Fruit fly (Drosophila melanogaster) whole organism, embryonic: ENCODE measurements around the gene CG46397.

ENCODE experiments used
- ATbp ChIP-seq: fragments of 200-800 bp; sonication (Bioruptor generic); optimal IDR thresholded peaks from 2 replicates; lab custom pipeline; 2017; ENCODE audit warnings: missing biosample characterization, mild to moderate bottlenecking, missing genetic modification characterization, missing genetic modification reagents
- Ada2b ChIP-seq: fragments of 200-800 bp; sonication (Bioruptor generic); IDR thresholded peaks from 2 replicates; pipeline ENCODE4 v1.3.6; 2022; ENCODE audit warnings: missing biosample characterization, missing genetic modification characterization
- BEAF-32 ChIP-seq: fragments of 200-800 bp; sonication (Bioruptor generic); optimal IDR thresholded peaks from 3 replicates; lab custom pipeline; 2017; ENCODE audit warnings: missing biosample characterization, missing genetic modification characterization, mild to moderate bottlenecking, moderate library complexity, missing genetic modification reagents
- Blimp-1 ChIP-seq: fragments of 200-800 bp; sonication (Bioruptor generic); optimal IDR thresholded peaks from 3 replicates; lab custom pipeline; 2018; ENCODE audit warnings: missing biosample characterization, missing genetic modification characterization, mild to moderate bottlenecking, moderate library complexity, missing genetic modification reagents
- CG10366 ChIP-seq: fragments of 200-800 bp; sonication (Bioruptor generic); IDR thresholded peaks from 2 replicates; pipeline ENCODE4 v1.3.6; 2022; ENCODE audit warnings: missing biosample characterization, missing genetic modification characterization
- CG10979 ChIP-seq: fragments of 200-800 bp; sonication (Bioruptor generic); optimal IDR thresholded peaks from 2 replicates; lab custom pipeline; 2018; ENCODE audit warnings: missing biosample characterization, mild to moderate bottlenecking, missing genetic modification characterization, moderate library complexity
- CG11247 ChIP-seq: fragments of 200-800 bp; sonication (Bioruptor generic); IDR thresholded peaks from 2 replicates; pipeline ENCODE4 v1.3.6; 2022; ENCODE audit warnings: missing biosample characterization, missing genetic modification characterization
- CG12071 ChIP-seq: fragments of 200-800 bp; sonication (Bioruptor generic); optimal IDR thresholded peaks from 3 replicates; lab custom pipeline; 2018; ENCODE audit warnings: missing biosample characterization, mild to moderate bottlenecking, missing genetic modification characterization
- CG12236 ChIP-seq: fragments of 200-800 bp; sonication (Bioruptor generic); optimal IDR thresholded peaks from 2 replicates; lab custom pipeline; 2016; ENCODE audit warnings: missing biosample characterization, missing genetic modification characterization
- CG12769 ChIP-seq: fragments of 200-800 bp; sonication (Bioruptor generic); optimal IDR thresholded peaks from 2 replicates; lab custom pipeline; 2019; ENCODE audit warnings: missing biosample characterization, mild to moderate bottlenecking, missing genetic modification characterization, moderate library complexity
- CG13424 ChIP-seq: fragments of 200-800 bp; sonication (Bioruptor generic); optimal IDR thresholded peaks from 2 replicates; lab custom pipeline; 2019; ENCODE audit warnings: missing biosample characterization, mild to moderate bottlenecking, missing genetic modification characterization, moderate library complexity
- CG15514 ChIP-seq: fragments of 200-800 bp; sonication (Bioruptor generic); optimal IDR thresholded peaks from 3 replicates; lab custom pipeline; 2017; ENCODE audit warnings: missing biosample characterization, missing genetic modification characterization, mild to moderate bottlenecking, moderate library complexity, missing genetic modification reagents
- CG1603 ChIP-seq: fragments of 200-800 bp; sonication (Bioruptor generic); optimal IDR thresholded peaks from 2 replicates; lab custom pipeline; 2019; ENCODE audit warnings: missing biosample characterization, mild to moderate bottlenecking, missing genetic modification characterization, moderate library complexity
- CG17568 ChIP-seq: fragments of 200-800 bp; sonication (Bioruptor generic); optimal IDR thresholded peaks from 2 replicates; lab custom pipeline; 2018; ENCODE audit warnings: missing biosample characterization, mild to moderate bottlenecking, missing genetic modification characterization, moderate library complexity
- CG2712 ChIP-seq: fragments of 200-800 bp; optimal IDR thresholded peaks from 3 replicates; lab custom pipeline; 2019; ENCODE audit warnings: missing biosample characterization, mild to moderate bottlenecking, missing genetic modification characterization, moderate library complexity
- CG4707 ChIP-seq: fragments of 200-800 bp; sonication (Bioruptor generic); optimal IDR thresholded peaks from 2 replicates; lab custom pipeline; 2018; ENCODE audit warnings: missing biosample characterization, mild to moderate bottlenecking, missing genetic modification characterization, moderate library complexity
- CG6689 ChIP-seq: fragments of 200-800 bp; sonication (Bioruptor generic); IDR thresholded peaks from 2 replicates; pipeline ENCODE4 v1.3.6; 2022; ENCODE audit warnings: missing biosample characterization, missing genetic modification characterization
- CG6813 ChIP-seq: fragments of 200-800 bp; sonication (Bioruptor generic); optimal IDR thresholded peaks from 2 replicates; lab custom pipeline; 2017; ENCODE audit warnings: missing biosample characterization, missing genetic modification characterization, mild to moderate bottlenecking, moderate library complexity, missing genetic modification reagents
- CG7987 ChIP-seq: fragments of 200-800 bp; sonication (Bioruptor generic); optimal IDR thresholded peaks from 2 replicates; lab custom pipeline; 2018; ENCODE audit warnings: missing biosample characterization, mild to moderate bottlenecking, missing genetic modification characterization, moderate library complexity
- CG8281 ChIP-seq: fragments of 200-800 bp; sonication (Bioruptor generic); optimal IDR thresholded peaks from 2 replicates; lab custom pipeline; 2018; ENCODE audit warnings: missing biosample characterization, mild to moderate bottlenecking, missing genetic modification characterization, moderate library complexity
- CHES-1-like ChIP-seq: fragments of 200-800 bp; sonication (Bioruptor generic); optimal IDR thresholded peaks from 2 replicates; lab custom pipeline; 2016; ENCODE audit warnings: missing biosample characterization, missing genetic modification characterization
- CrebB ChIP-seq: fragments of 200-800 bp; sonication (Bioruptor generic); optimal IDR thresholded peaks from 3 replicates; lab custom pipeline; 2018; ENCODE audit warnings: missing biosample characterization, mild to moderate bottlenecking, missing genetic modification characterization
- Drgx ChIP-seq: fragments of 200-800 bp; sonication (Bioruptor generic); IDR thresholded peaks from 2 replicates; pipeline ENCODE4 v1.3.6; 2022; ENCODE audit warnings: missing biosample characterization, missing genetic modification characterization
- Eip74EF ChIP-seq, 2 experiments: fragments of 200-800 bp in 1 of 2; fragments of >200 bp in 1 of 2; sonication (Bioruptor generic) in 1 of 2; optimal IDR thresholded peaks; 2 replicates each; lab custom pipeline; 2017 to 2019; ENCODE audit warnings: missing biosample characterization in 2 of 2, missing genetic modification characterization in 2 of 2, mild to moderate bottlenecking in 1 of 2, moderate library complexity in 1 of 2
- Ets65A ChIP-seq: fragments of 200-800 bp; sonication (Bioruptor generic); peaks from one replicate; lab custom pipeline; 2016; ENCODE audit warnings: missing biosample characterization, missing genetic modification characterization
- Fer1 ChIP-seq: fragments of 200-800 bp; sonication (Bioruptor generic); optimal IDR thresholded peaks from 2 replicates; lab custom pipeline; 2017; ENCODE audit warnings: missing biosample characterization, mild to moderate bottlenecking, missing genetic modification characterization
- Fer3 ChIP-seq: fragments of 200-800 bp; sonication (Bioruptor generic); optimal IDR thresholded peaks from 2 replicates; lab custom pipeline; 2018; ENCODE audit warnings: missing biosample characterization, mild to moderate bottlenecking, missing genetic modification characterization, moderate library complexity
- HHEX ChIP-seq: fragments of 200-800 bp; sonication (Bioruptor generic); optimal IDR thresholded peaks from 3 replicates; lab custom pipeline; 2017; ENCODE audit warnings: missing biosample characterization, mild to moderate bottlenecking, missing genetic modification characterization, missing genetic modification reagents
- Hmr ChIP-seq: fragments of 200-800 bp; sonication (Bioruptor generic); optimal IDR thresholded peaks from 3 replicates; lab custom pipeline; 2017; ENCODE audit warnings: mild to moderate bottlenecking, missing biosample characterization, missing genetic modification reagents, missing genetic modification characterization
- Neu2 ChIP-seq: fragments of 200-800 bp; sonication (Bioruptor generic); optimal IDR thresholded peaks from 3 replicates; lab custom pipeline; 2016; ENCODE audit warnings: missing biosample characterization, missing genetic modification characterization, borderline replicate concordance
- PHDP ChIP-seq: fragments of 200-800 bp; sonication (Bioruptor generic); optimal IDR thresholded peaks from 3 replicates; lab custom pipeline; 2018; ENCODE audit warnings: missing biosample characterization, mild to moderate bottlenecking, missing genetic modification characterization, moderate library complexity
- caup ChIP-seq: fragments of 200-800 bp; sonication (Bioruptor generic); optimal IDR thresholded peaks from 3 replicates; lab custom pipeline; 2017; ENCODE audit warnings: missing biosample characterization, mild to moderate bottlenecking, missing genetic modification characterization, moderate library complexity; ENCODE audit not compliant: severe bottlenecking
- dmrt99B ChIP-seq: fragments of 200-800 bp; sonication (Bioruptor generic); optimal IDR thresholded peaks from 2 replicates; lab custom pipeline; 2018; ENCODE audit warnings: missing biosample characterization, mild to moderate bottlenecking, missing genetic modification characterization, moderate library complexity
- exex ChIP-seq: fragments of 200-800 bp; sonication (Bioruptor generic); optimal IDR thresholded peaks from 4 replicates; lab custom pipeline; 2018; ENCODE audit warnings: missing biosample characterization, mild to moderate bottlenecking, missing genetic modification characterization, moderate library complexity
- fd3F ChIP-seq: fragments of 200-800 bp; sonication (Bioruptor generic); optimal IDR thresholded peaks from 2 replicates; lab custom pipeline; 2018; ENCODE audit warnings: missing biosample characterization, mild to moderate bottlenecking, missing genetic modification characterization, moderate library complexity
- fd64A ChIP-seq: fragments of 200-800 bp; sonication (Bioruptor generic); optimal IDR thresholded peaks from 3 replicates; lab custom pipeline; 2018; ENCODE audit warnings: missing biosample characterization, mild to moderate bottlenecking, missing genetic modification characterization
- gem ChIP-seq: fragments of 200-800 bp; sonication (Bioruptor generic); optimal IDR thresholded peaks from 2 replicates; lab custom pipeline; 2019; ENCODE audit warnings: missing biosample characterization, mild to moderate bottlenecking, missing genetic modification characterization, moderate library complexity
- grn ChIP-seq: fragments of 200-800 bp; sonication (Bioruptor generic); optimal IDR thresholded peaks from 3 replicates; lab custom pipeline; 2017; ENCODE audit warnings: missing biosample characterization, missing genetic modification characterization
- ken ChIP-seq: fragments of 200-800 bp; sonication (Bioruptor generic); IDR thresholded peaks from 3 replicates; pipeline ENCODE4 v1.3.6; 2022; ENCODE audit warnings: missing biosample characterization, missing genetic modification characterization
- maf-S ChIP-seq: fragments of 200-800 bp; sonication (Bioruptor generic); optimal IDR thresholded peaks from 2 replicates; lab custom pipeline; 2016; ENCODE audit warnings: missing biosample characterization, missing genetic modification characterization
- mirr ChIP-seq: fragments of 200-800 bp; sonication (Bioruptor generic); optimal IDR thresholded peaks from 3 replicates; lab custom pipeline; 2018; ENCODE audit warnings: missing biosample characterization, mild to moderate bottlenecking, missing genetic modification characterization
- nerfin-1 ChIP-seq: fragments of 200-800 bp; sonication (Bioruptor generic); optimal IDR thresholded peaks from 3 replicates; lab custom pipeline; 2019; ENCODE audit warnings: missing biosample characterization, mild to moderate bottlenecking, missing genetic modification characterization, moderate library complexity
- odd ChIP-seq: fragments of 200-800 bp; sonication (Bioruptor generic); optimal IDR thresholded peaks from 2 replicates; lab custom pipeline; 2017; ENCODE audit warnings: missing biosample characterization, mild to moderate bottlenecking, missing genetic modification characterization
- sc ChIP-seq, 3 experiments: fragments of >200 bp in 2 of 3; fragments of 200-800 bp in 1 of 3; sonication (Bioruptor generic) in 1 of 3; optimal IDR thresholded peaks; 2 replicates in 2 of 3; 3 replicates in 1 of 3; lab custom pipeline; 2017; ENCODE audit warnings: mild to moderate bottlenecking in 1 of 3, missing biosample characterization in 1 of 3, missing genetic modification characterization in 1 of 3, missing genetic modification reagents in 1 of 3
- slp2 ChIP-seq: fragments of 200-800 bp; sonication (Bioruptor generic); optimal IDR thresholded peaks from 2 replicates; lab custom pipeline; 2016; ENCODE audit warnings: missing biosample characterization, missing genetic modification characterization
- wek ChIP-seq: fragments of 200-800 bp; sonication (Bioruptor generic); optimal IDR thresholded peaks from 3 replicates; lab custom pipeline; 2018; ENCODE audit warnings: missing biosample characterization, mild to moderate bottlenecking, missing genetic modification characterization, moderate library complexity
- zf30C ChIP-seq: fragments of 200-800 bp; sonication (Bioruptor generic); optimal IDR thresholded peaks from 3 replicates; lab custom pipeline; 2018; ENCODE audit warnings: missing biosample characterization, mild to moderate bottlenecking, missing genetic modification characterization

Gene CG46397

DNA sequence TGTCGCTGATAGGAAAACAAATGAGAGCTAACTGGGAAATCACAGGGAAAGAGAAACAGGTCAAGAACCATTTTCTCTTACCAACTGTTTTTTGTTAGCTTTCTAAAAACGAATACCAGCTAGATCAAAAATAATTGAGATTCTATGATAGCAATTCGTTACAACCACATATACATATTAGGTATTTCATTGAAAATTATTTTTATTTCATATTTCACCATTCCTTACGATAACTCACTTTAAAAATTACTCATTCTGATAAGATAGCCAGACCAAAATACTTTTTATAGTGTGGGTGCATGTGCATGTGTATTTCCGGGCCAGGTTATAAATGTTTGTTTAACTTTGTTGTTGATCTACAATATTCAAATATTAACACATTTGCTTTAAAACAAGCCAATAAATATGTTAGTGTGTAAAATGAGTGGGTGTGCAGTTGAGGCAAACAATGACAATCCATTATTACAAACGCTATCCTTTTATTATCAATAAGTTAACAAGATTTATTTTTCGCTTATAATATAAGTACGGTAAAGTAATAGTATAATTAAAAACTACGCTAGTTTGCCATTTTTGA is 9.1 kb upstream of the CG46397 start:
- TF ChIP-seq exex (tag; lab: Kevin White, UChicago) (peak; percentile 28), CG8281 (tag; lab: Kevin White, UChicago) (peak; percentile 73), CG6689 (GFP tag; lab: Robert Waterston, UW) (no peak), CG7987 (GFP tag; lab: Kevin White, UChicago) (peak; percentile 6), CHES-1-like (GFP tag; lab: Kevin White, UChicago) (no peak), CrebB (tag; lab: Kevin White, UChicago) (peak; percentile 29), Hmr (peak; percentile 22), fd64A (GFP tag; lab: Kevin White, UChicago) (peak; percentile 48), CG12769 (peak; percentile 21), ATbp (GFP tag; lab: Kevin White, UChicago) (peak; percentile 57), nerfin-1 (tag; lab: Kevin White, UChicago) (peak; percentile 37), sc (optimal IDR thresholded peaks at IDR 0.05; lab: Kevin White, UChicago) (no peak), sc (GFP tag; optimal IDR thresholded peaks at IDR 0.05; lab: Kevin White, UChicago) (no peak), PHDP (peak; percentile 43), Blimp-1 (peak; percentile 34), Drgx (GFP tag; lab: Robert Waterston, UW) (no peak), CG13424 (peak; percentile 25), Eip74EF (GFP tag; optimal IDR thresholded peaks at IDR 0.05; lab: Kevin White, UChicago) (peak in 1 of 2 experiments; percentile 60), BEAF-32 (GFP tag; lab: Kevin White, UChicago) (no peak), mirr (GFP tag; lab: Kevin White, UChicago) (peak; percentile 21), Neu2 (no peak), wek (peak; percentile 72), zf30C (GFP tag; lab: Kevin White, UChicago) (no peak), CG4707 (GFP tag; lab: Kevin White, UChicago) (peak; percentile 16), gem (tag; lab: Kevin White, UChicago) (peak; percentile 2), CG17568 (peak; percentile 59), Ada2b (no peak), caup (GFP tag; lab: Kevin White, UChicago) (peak; percentile 35), CG12071 (GFP tag; lab: Kevin White, UChicago) (peak; percentile 44), HHEX (GFP tag; lab: Kevin White, UChicago) (no peak), CG6813 (peak; percentile 27), maf-S (GFP tag; lab: Kevin White, UChicago) (no peak), CG2712 (tag; lab: Kevin White, UChicago) (no peak), grn (GFP tag; lab: Kevin White, UChicago) (no peak), Ets65A (GFP tag; lab: Kevin White, UChicago) (no peak), CG15514 (GFP tag; lab: Kevin White, UChicago) (peak; percentile 34), Fer3 (tag; lab: Kevin White, UChicago) (peak; percentile 30), CG1603 (peak; percentile 17), dmrt99B (tag; lab: Kevin White, UChicago) (peak; percentile 33), odd (GFP tag; lab: Kevin White, UChicago) (peak; percentile 24), fd3F (peak; percentile 47), slp2 (GFP tag; lab: Kevin White, UChicago) (no peak), CG12236 (GFP tag; lab: Kevin White, UChicago) (no peak), CG11247 (GFP tag; lab: Robert Waterston, UW) (no peak), ken (GFP tag; lab: Robert Waterston, UW) (no peak), CG10366 (GFP tag; lab: Robert Waterston, UW) (no peak), Fer1 (GFP tag; lab: Kevin White, UChicago) (peak; percentile 36), CG10979 (tag; lab: Kevin White, UChicago) (no peak)
